Worm (Caenorhabditis elegans) whole organism, L3 larva: ENCODE measurements around the gene mab-7.

Experiments used
- aly-2 ChIP-seq: fragments of 150-350 bp; optimal IDR thresholded peaks from 2 replicates; lab custom pipeline; 2014; ENCODE audit warnings: missing biosample characterization, missing genetic modification characterization
- ceh-16 ChIP-seq: sonication (generic microtip); optimal IDR thresholded peaks from 2 replicates; lab custom pipeline; 2017; ENCODE audit warnings: missing biosample characterization, missing genetic modification characterization
- ceh-28 ChIP-seq: fragments of 150-350 bp; optimal IDR thresholded peaks from 2 replicates; lab custom pipeline; 2014; ENCODE audit warnings: missing biosample characterization, missing genetic modification reagents, missing genetic modification characterization
- ceh-82 ChIP-seq: fragments of 150-350 bp; optimal IDR thresholded peaks from 2 replicates; lab custom pipeline; 2014; ENCODE audit warnings: missing biosample characterization, missing genetic modification characterization
- ceh-9 ChIP-seq: sonication (generic microtip); optimal IDR thresholded peaks from 2 replicates; lab custom pipeline; 2018; ENCODE audit warnings: missing biosample characterization, missing genetic modification characterization
- elt-3 ChIP-seq, 3 experiments: fragments of 150-350 bp in 1 of 3; sonication (generic microtip) in 2 of 3; optimal IDR thresholded peaks; 2 replicates in 2 of 3; 4 replicates in 1 of 3; lab custom pipeline; 2014 to 2017; ENCODE audit warnings: missing biosample characterization in 3 of 3, missing genetic modification characterization in 3 of 3
- eor-1 ChIP-seq, 2 experiments: fragments of 150-350 bp; optimal IDR thresholded peaks; 2 replicates each; lab custom pipeline; 2014 to 2018; ENCODE audit warnings: missing biosample characterization in 2 of 2, missing genetic modification characterization in 2 of 2
- fkh-10 ChIP-seq: sonication (generic microtip); optimal IDR thresholded peaks from 2 replicates; lab custom pipeline; 2017; ENCODE audit warnings: missing biosample characterization, missing genetic modification reagents, missing genetic modification characterization
- fkh-2 ChIP-seq: fragments of 150-350 bp; optimal IDR thresholded peaks from 2 replicates; lab custom pipeline; 2014; ENCODE audit warnings: missing biosample characterization, missing genetic modification reagents, missing genetic modification characterization
- fos-1 ChIP-seq: fragments of 150-350 bp; optimal IDR thresholded peaks from 2 replicates; lab custom pipeline; 2014; ENCODE audit warnings: missing biosample characterization, missing genetic modification characterization
- hmg-11 ChIP-seq: sonication (generic microtip); optimal IDR thresholded peaks from 2 replicates; lab custom pipeline; 2016; ENCODE audit warnings: missing genetic modification characterization, missing compliant biosample characterization
- jun-1 ChIP-seq: fragments of 150-350 bp; optimal IDR thresholded peaks from 2 replicates; lab custom pipeline; 2014; ENCODE audit warnings: missing biosample characterization, missing genetic modification reagents, missing genetic modification characterization
- lin-15B ChIP-seq: fragments of 150-350 bp; optimal IDR thresholded peaks from 2 replicates; lab custom pipeline; 2014; ENCODE audit warnings: missing biosample characterization, missing genetic modification characterization
- lsy-12 ChIP-seq: sonication (generic microtip); optimal IDR thresholded peaks from 2 replicates; lab custom pipeline; 2016; ENCODE audit warnings: mild to moderate bottlenecking, missing genetic modification characterization, missing compliant biosample characterization
- mdl-1 ChIP-seq: fragments of 150-350 bp; optimal IDR thresholded peaks from 2 replicates; lab custom pipeline; 2014; ENCODE audit warnings: missing biosample characterization, missing genetic modification characterization
- mml-1 ChIP-seq: fragments of 150-350 bp; sonication (generic microtip); optimal IDR thresholded peaks from 3 replicates; lab custom pipeline; 2014; ENCODE audit warnings: missing biosample characterization, missing genetic modification characterization
- nfya-1 ChIP-seq: sonication (generic microtip); optimal IDR thresholded peaks from 2 replicates; lab custom pipeline; 2017; ENCODE audit warnings: missing genetic modification characterization, mild to moderate bottlenecking, missing compliant biosample characterization, antibody characterized with exemption, moderate library complexity; ENCODE audit not compliant: insufficient read depth
- nhr-11 ChIP-seq: fragments of 150-350 bp; optimal IDR thresholded peaks from 2 replicates; lab custom pipeline; 2014; ENCODE audit warnings: missing biosample characterization, missing genetic modification characterization
- nhr-12 ChIP-seq: fragments of 150-350 bp; optimal IDR thresholded peaks from 2 replicates; lab custom pipeline; 2014; ENCODE audit warnings: missing biosample characterization, missing genetic modification characterization
- nhr-237 ChIP-seq: fragments of 150-350 bp; optimal IDR thresholded peaks from 2 replicates; lab custom pipeline; 2014; ENCODE audit warnings: missing biosample characterization, missing genetic modification characterization
- nhr-28 ChIP-seq: fragments of 150-350 bp; optimal IDR thresholded peaks from 2 replicates; lab custom pipeline; 2014; ENCODE audit warnings: missing biosample characterization, missing genetic modification characterization
- nhr-43 ChIP-seq: sonication (generic microtip); optimal IDR thresholded peaks from 2 replicates; lab custom pipeline; 2016; ENCODE audit warnings: mild to moderate bottlenecking, missing genetic modification characterization, missing compliant biosample characterization; ENCODE audit not compliant: poor library complexity, severe bottlenecking
- nhr-67 ChIP-seq: fragments of 150-350 bp; optimal IDR thresholded peaks from 2 replicates; lab custom pipeline; 2014; ENCODE audit warnings: missing biosample characterization, missing genetic modification characterization
- nhr-76 ChIP-seq: fragments of 150-350 bp; sonication (generic microtip); optimal IDR thresholded peaks from 5 replicates; lab custom pipeline; 2014; ENCODE audit warnings: missing biosample characterization, missing genetic modification characterization
- pha-4 ChIP-seq: fragments of 150-350 bp; optimal IDR thresholded peaks from 2 replicates; lab custom pipeline; 2014; ENCODE audit warnings: missing biosample characterization, missing genetic modification reagents, missing genetic modification characterization
- pqm-1 ChIP-seq: fragments of 150-350 bp; optimal IDR thresholded peaks from 2 replicates; lab custom pipeline; 2017; ENCODE audit warnings: missing biosample characterization, missing genetic modification characterization, inconsistent platforms
- sea-2 ChIP-seq: fragments of 150-350 bp; sonication (generic microtip); optimal IDR thresholded peaks from 4 replicates; lab custom pipeline; 2014; ENCODE audit warnings: missing biosample characterization, missing genetic modification reagents, missing genetic modification characterization
- skn-1 ChIP-seq: fragments of 150-350 bp; optimal IDR thresholded peaks from 2 replicates; lab custom pipeline; 2014; ENCODE audit warnings: missing biosample characterization, missing genetic modification characterization
- snpc-4 ChIP-seq: fragments of 150-350 bp; optimal IDR thresholded peaks from 2 replicates; lab custom pipeline; 2014; ENCODE audit warnings: missing biosample characterization, missing genetic modification characterization
- tbx-2 ChIP-seq: sonication (generic microtip); optimal IDR thresholded peaks from 2 replicates; lab custom pipeline; 2016; ENCODE audit warnings: mild to moderate bottlenecking, missing genetic modification characterization, missing compliant biosample characterization
- unc-39 ChIP-seq: sonication (generic microtip); optimal IDR thresholded peaks from 4 replicates; lab custom pipeline; 2017; ENCODE audit warnings: missing biosample characterization, missing genetic modification characterization
- zag-1 ChIP-seq: fragments of 150-350 bp; optimal IDR thresholded peaks from 2 replicates; lab custom pipeline; 2014; ENCODE audit warnings: missing biosample characterization, missing genetic modification characterization
- ztf-4 ChIP-seq: fragments of 150-350 bp; optimal IDR thresholded peaks from 2 replicates; lab custom pipeline; 2014; ENCODE audit warnings: missing biosample characterization, missing genetic modification characterization

The mab-7 gene

DNA sequence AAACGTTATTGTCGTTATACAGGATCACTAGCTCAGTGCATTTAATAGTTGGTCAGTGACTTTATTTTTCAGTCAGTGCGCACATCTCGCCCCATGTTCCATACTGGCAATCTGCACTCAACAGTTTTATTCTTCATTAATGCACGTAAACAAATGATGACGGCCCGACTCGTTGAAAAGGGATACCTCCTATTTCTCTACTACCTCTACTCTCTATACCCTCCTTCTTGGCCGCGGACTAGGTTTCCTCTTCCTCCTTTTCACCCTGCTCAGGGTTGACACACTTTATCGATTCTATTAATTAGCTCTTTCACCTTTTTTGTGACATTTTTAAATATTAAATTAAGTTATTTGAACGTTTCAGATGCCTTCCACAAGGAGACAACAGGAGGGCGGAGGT lies 17.7 kb upstream of the mab-7 start, which contains the start of gene sel-12:
sel-12 (plus strand) TSS at position 358 of the 400 bp plus-strand sequence.
- no peak for TF ChIP-seq unc-39
- TF ChIP-seq ceh-9, result no peak
- TF ChIP-seq hmg-11 (tag; lab: Kevin White, UChicago), result peak; percentile 17
- peak; percentile 34 for TF ChIP-seq nfya-1 (tag; lab: Kevin White, UChicago)
- peak; percentile 48 for TF ChIP-seq skn-1 (tag; lab: Kevin White, UChicago)
- no peak for TF ChIP-seq nhr-43 (tag; lab: Kevin White, UChicago)
- TF ChIP-seq, all 47 proteins: peak for 3

DNA sequence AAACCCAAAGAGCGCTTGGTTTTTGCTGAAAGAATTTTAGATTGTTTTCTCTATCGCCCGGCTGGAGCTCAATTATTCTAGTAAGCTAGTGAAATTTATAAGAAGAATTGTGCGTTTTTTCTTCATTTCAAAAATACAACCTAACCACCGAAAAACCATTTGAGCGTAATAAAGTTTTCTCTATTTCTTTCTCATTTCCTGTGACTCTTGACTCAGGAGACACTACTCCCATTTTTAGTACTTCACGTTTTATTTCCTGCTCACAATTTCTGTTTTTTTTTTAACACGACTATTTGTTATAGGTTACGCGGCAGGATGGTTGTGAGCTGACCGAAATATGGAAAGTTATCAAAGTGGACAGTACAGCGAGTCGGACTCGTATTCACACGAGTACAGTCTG lies 15.1 kb upstream of the mab-7 start, which contains the start of gene F35H12.6:
F35H12.6 (plus strand) TSS at position 301 of the 400 bp plus-strand sequence.
- TF ChIP-seq nhr-28 (tag; lab: Kevin White, UChicago) (no peak), nhr-12 (tag; lab: Kevin White, UChicago) (no peak), skn-1 (tag; lab: Kevin White, UChicago) (no peak), sea-2 (GFP tag; lab: Kevin White, UChicago) (no peak), nhr-237 (tag; lab: Kevin White, UChicago) (no peak), ceh-82 (no peak), fkh-10 (GFP tag; lab: Kevin White, UChicago) (no peak), snpc-4 (tag; lab: Kevin White, UChicago) (no peak), ceh-28 (tag; lab: Kevin White, UChicago) (no peak), nhr-43 (tag; lab: Kevin White, UChicago) (no peak), nhr-76 (tag; lab: Kevin White, UChicago) (no peak), nhr-11 (tag; lab: Kevin White, UChicago) (no peak), aly-2 (tag; lab: Kevin White, UChicago) (no peak), elt-3 (tag; optimal IDR thresholded peaks at IDR 0.05; lab: Kevin White, UChicago) (no peak), pqm-1 (tag; lab: Kevin White, UChicago) (no peak), ceh-9 (no peak), eor-1 (tag; optimal IDR thresholded peaks at IDR 0.05; lab: Kevin White, UChicago) (no peak)

DNA sequence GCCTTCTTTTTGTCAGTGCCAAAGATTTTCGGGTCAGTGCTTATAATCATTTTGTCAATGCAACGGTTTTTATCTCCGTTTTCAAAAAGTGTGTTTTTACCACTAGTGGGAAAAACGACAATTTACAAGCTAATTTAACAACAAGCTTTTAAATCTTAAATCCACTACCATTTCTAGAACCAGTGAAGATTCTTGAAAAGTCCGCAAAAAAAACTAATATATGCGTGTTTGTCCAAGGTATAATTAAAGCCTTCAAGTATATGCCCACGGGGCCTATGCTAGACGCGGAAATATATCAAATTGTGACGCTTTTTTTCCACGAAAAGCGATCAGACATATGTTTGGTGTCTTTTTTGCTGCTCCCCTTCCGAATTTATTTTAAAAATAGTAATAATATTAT lies 14.7 kb upstream of the mab-7 start:
- TF ChIP-seq lin-15B (tag; lab: Kevin White, UChicago), result no peak
- TF ChIP-seq ztf-4 (tag; lab: Kevin White, UChicago), result no peak
- no peak for TF ChIP-seq pqm-1 (tag; lab: Kevin White, UChicago)
- TF ChIP-seq unc-39, result no peak
- no peak for TF ChIP-seq ceh-28 (tag; lab: Kevin White, UChicago)
- no peak for TF ChIP-seq ceh-9
- no peak for TF ChIP-seq pha-4
- TF ChIP-seq mdl-1 (tag; lab: Kevin White, UChicago), result no peak
- no peak for TF ChIP-seq zag-1
- no peak for TF ChIP-seq elt-3 (tag; optimal IDR thresholded peaks at IDR 0.05; lab: Kevin White, UChicago)
- no peak for TF ChIP-seq nfya-1 (tag; lab: Kevin White, UChicago)
- no peak for TF ChIP-seq nhr-67 (tag; lab: Kevin White, UChicago)
- TF ChIP-seq nhr-43 (tag; lab: Kevin White, UChicago), result no peak
- no peak for TF ChIP-seq lsy-12 (tag; lab: Kevin White, UChicago)
- TF ChIP-seq snpc-4 (tag; lab: Kevin White, UChicago), result no peak
- TF ChIP-seq aly-2 (tag; lab: Kevin White, UChicago), result no peak
- no peak for TF ChIP-seq jun-1 (tag; lab: Kevin White, UChicago)
- no peak for TF ChIP-seq fkh-2 (tag; lab: Kevin White, UChicago)
- TF ChIP-seq tbx-2, result no peak

DNA sequence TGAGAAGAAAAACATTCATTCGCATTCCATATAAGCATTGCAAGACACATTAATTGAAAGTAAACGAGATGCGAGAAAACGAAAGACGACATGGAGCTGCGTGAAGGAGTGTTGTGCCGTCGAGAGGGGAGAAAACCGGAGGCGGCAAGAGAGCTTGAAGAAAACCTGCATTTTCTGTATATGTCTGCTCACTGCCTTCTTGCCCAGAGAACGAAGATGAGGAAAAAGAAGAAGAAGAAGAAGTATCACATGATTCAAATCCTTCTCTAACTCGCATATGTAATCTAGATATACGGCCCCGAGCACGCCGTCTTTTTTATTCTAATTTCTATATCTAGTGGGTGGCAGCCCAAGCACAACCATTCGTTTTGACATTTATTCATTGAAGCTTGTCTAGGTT lies 12.5 kb upstream of the mab-7 start:
- TF ChIP-seq fkh-10 (GFP tag; lab: Kevin White, UChicago), result peak; percentile 24
- no peak for TF ChIP-seq jun-1 (tag; lab: Kevin White, UChicago)
- TF ChIP-seq hmg-11 (tag; lab: Kevin White, UChicago), result peak; percentile 20

DNA sequence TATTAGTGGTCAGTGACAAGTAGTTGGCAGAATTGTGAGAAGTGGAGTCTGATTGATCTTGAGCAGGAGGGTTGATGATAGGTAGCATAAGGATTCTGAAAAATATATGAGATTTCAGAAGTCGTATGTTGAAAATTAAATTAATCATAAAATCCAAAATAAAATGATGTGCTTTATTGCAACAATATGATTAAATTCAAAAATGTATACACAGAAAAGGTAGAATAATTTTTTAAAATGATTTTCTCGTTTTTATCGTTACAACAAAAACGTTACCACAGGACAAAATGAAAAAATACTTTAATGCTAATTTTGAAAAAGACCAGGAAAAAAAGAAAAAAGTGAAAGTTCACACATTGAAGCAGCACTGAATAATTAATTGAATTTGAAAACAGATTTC lies 4.7 kb upstream of the mab-7 start, which contains the start of gene ZC13.10:
ZC13.10 (minus strand) TSS at position 101 of the 400 bp plus-strand sequence.
- TF ChIP-seq mml-1 (no peak), ceh-16 (tag; lab: Kevin White, UChicago) (no peak), hmg-11 (tag; lab: Kevin White, UChicago) (no peak), fos-1 (no peak), elt-3 (tag; optimal IDR thresholded peaks at IDR 0.05; lab: Kevin White, UChicago) (no peak), aly-2 (tag; lab: Kevin White, UChicago) (no peak), nhr-237 (tag; lab: Kevin White, UChicago) (no peak)
